Fruit fly (Drosophila melanogaster) whole organism, wandering third instar larva: ENCODE data around the gene CG31178.

ENCODE experiments used
- CG32264 ChIP-seq: fragments of 200-800 bp; sonication (Bioruptor generic); optimal IDR thresholded peaks from 2 replicates; lab custom pipeline; 2016; ENCODE audit warnings: missing biosample characterization, missing genetic modification characterization
- CrebA ChIP-seq: fragments of 200-800 bp; sonication (Bioruptor generic); optimal IDR thresholded peaks from 2 replicates; lab custom pipeline; 2016; ENCODE audit warnings: missing biosample characterization, mild to moderate bottlenecking, missing genetic modification characterization, borderline replicate concordance
- Dfd ChIP-seq: fragments of >200 bp; optimal IDR thresholded peaks from 2 replicates; lab custom pipeline; 2017; ENCODE audit warnings: missing biosample characterization, missing genetic modification characterization
- Dif ChIP-seq: fragments of 200-275, 200-300 bp; sonication (Bioruptor generic); optimal IDR thresholded peaks from 2 replicates; lab custom pipeline; 2018; ENCODE audit warnings: missing biosample characterization, missing genetic modification characterization; ENCODE audit not compliant: partially characterized antibody
- GATAd ChIP-seq: sonication (Bioruptor generic); optimal IDR thresholded peaks from 2 replicates; lab custom pipeline; 2016; ENCODE audit warnings: missing biosample characterization, missing genetic modification characterization
- Hnf4 ChIP-seq: fragments of 200-800 bp; sonication (Bioruptor generic); optimal IDR thresholded peaks from 2 replicates; lab custom pipeline; 2016; ENCODE audit warnings: missing biosample characterization, mild to moderate bottlenecking, missing genetic modification characterization
- Jra ChIP-seq: sonication (Bioruptor generic); optimal IDR thresholded peaks from 2 replicates; lab custom pipeline; 2016; ENCODE audit warnings: missing biosample characterization, missing genetic modification characterization
- Mio ChIP-seq: sonication (Bioruptor generic); optimal IDR thresholded peaks from 2 replicates; lab custom pipeline; 2016; ENCODE audit warnings: missing biosample characterization, missing genetic modification characterization
- N ChIP-seq: fragments of >200 bp; optimal IDR thresholded peaks from 2 replicates; lab custom pipeline; 2018; ENCODE audit warnings: missing biosample characterization, missing external identifiers, missing genetic modification characterization
- Rel ChIP-seq, 2 experiments: fragments of 200-800 bp; sonication (Bioruptor generic) in 1 of 2; optimal IDR thresholded peaks; 2 replicates in 1 of 2; 3 replicates in 1 of 2; lab custom pipeline; 2016 to 2019; ENCODE audit warnings: mild to moderate bottlenecking in 2 of 2, missing biosample characterization in 2 of 2, missing genetic modification characterization in 2 of 2, moderate library complexity in 1 of 2
- Sp1 ChIP-seq: fragments of 200-800 bp; sonication (Bioruptor generic); optimal IDR thresholded peaks from 3 replicates; lab custom pipeline; 2019; ENCODE audit warnings: missing biosample characterization, mild to moderate bottlenecking, missing genetic modification characterization, moderate library complexity
- dsf ChIP-seq: sonication (Bioruptor generic); optimal IDR thresholded peaks from 2 replicates; lab custom pipeline; 2016; ENCODE audit warnings: missing biosample characterization, missing genetic modification characterization, borderline replicate concordance
- h ChIP-seq: fragments of 200-800 bp; sonication (Bioruptor generic); optimal IDR thresholded peaks from 3 replicates; lab custom pipeline; 2016; ENCODE audit warnings: missing biosample characterization, mild to moderate bottlenecking, missing genetic modification characterization
- jim ChIP-seq: fragments of 175-275, 200-325 bp; sonication (Bioruptor generic); optimal IDR thresholded peaks from 2 replicates; lab custom pipeline; 2016; ENCODE audit warnings: missing biosample characterization, mild to moderate bottlenecking, missing genetic modification characterization
- lola ChIP-seq: fragments of >200 bp; optimal IDR thresholded peaks from 2 replicates; lab custom pipeline; 2017; ENCODE audit warnings: missing biosample characterization, missing genetic modification characterization
- psq ChIP-seq: fragments of 200-800 bp; sonication (Bioruptor generic); optimal IDR thresholded peaks from 3 replicates; lab custom pipeline; 2017; ENCODE audit warnings: missing biosample characterization, mild to moderate bottlenecking, missing genetic modification characterization, moderate library complexity
- sage ChIP-seq: fragments of 200-800 bp; sonication (Bioruptor generic); optimal IDR thresholded peaks from 2 replicates; lab custom pipeline; 2016; ENCODE audit warnings: missing biosample characterization, mild to moderate bottlenecking, missing genetic modification characterization
- usp ChIP-seq: fragments of >200 bp; optimal IDR thresholded peaks from 2 replicates; lab custom pipeline; 2017; ENCODE audit warnings: missing biosample characterization, missing genetic modification characterization
- woc ChIP-seq: sonication (Bioruptor generic); optimal IDR thresholded peaks from 2 replicates; lab custom pipeline; 2016; ENCODE audit warnings: missing biosample characterization, mild to moderate bottlenecking, missing genetic modification characterization

Gene CG31178

DNA sequence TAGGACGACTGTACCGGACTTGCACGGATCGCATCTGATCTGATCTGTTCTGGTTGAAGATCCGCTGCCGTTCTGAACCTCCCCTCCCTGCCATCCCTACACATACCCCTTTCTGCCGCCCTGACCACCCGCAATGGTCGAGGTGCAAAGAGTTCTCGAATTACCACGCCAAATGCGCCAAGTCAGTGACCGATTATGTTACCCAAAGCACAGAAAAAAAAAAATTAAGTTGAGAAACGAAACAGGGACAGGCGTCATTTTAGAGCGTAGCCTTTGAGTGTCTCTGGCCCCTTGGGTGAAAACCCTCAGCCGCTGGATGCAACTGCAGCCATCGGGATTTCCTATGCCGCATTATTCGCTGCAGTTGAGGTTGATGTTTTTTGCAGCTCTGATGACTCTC is 50.2 kb downstream of the CG31178 start:
- TF ChIP-seq Dfd (GFP tag; lab: Kevin White, UChicago) = no peak
- no peak for TF ChIP-seq Hnf4 (GFP tag; lab: Kevin White, UChicago)
- no peak for TF ChIP-seq Jra (GFP tag; lab: Kevin White, UChicago)
- TF ChIP-seq Mio = no peak
- no peak for TF ChIP-seq N (GFP tag; lab: Kevin White, UChicago)
- no peak for TF ChIP-seq jim (GFP tag; lab: Kevin White, UChicago)
- TF ChIP-seq usp (GFP tag; lab: Kevin White, UChicago) = no peak
- no peak for TF ChIP-seq h (GFP tag; lab: Kevin White, UChicago)
- TF ChIP-seq CrebA (GFP tag; lab: Kevin White, UChicago) = no peak
- no peak for TF ChIP-seq GATAd (GFP tag; lab: Kevin White, UChicago)
- TF ChIP-seq Rel (GFP tag; optimal IDR thresholded peaks at IDR 0.05; lab: Kevin White, UChicago) = no peak
- no peak for TF ChIP-seq Rel (tag; optimal IDR thresholded peaks at IDR 0.05; lab: Kevin White, UChicago)
- no peak for TF ChIP-seq Dif (GFP tag; lab: Kevin White, UChicago)
- no peak for TF ChIP-seq Sp1 (GFP tag; lab: Kevin White, UChicago)
- no peak for TF ChIP-seq psq (GFP tag; lab: Kevin White, UChicago)
- no peak for TF ChIP-seq CG32264 (GFP tag; lab: Kevin White, UChicago)
- no peak for TF ChIP-seq lola (GFP tag; lab: Kevin White, UChicago)
- no peak for TF ChIP-seq woc (GFP tag; lab: Kevin White, UChicago)
- TF ChIP-seq sage (GFP tag; lab: Kevin White, UChicago) = no peak
- no peak for TF ChIP-seq dsf (GFP tag; lab: Kevin White, UChicago)
